Worm (Caenorhabditis elegans) whole organism, L1 larva: ENCODE measurements around the gene cutl-11.

ENCODE experiments used
- alr-1 ChIP-seq: fragments of 200-800 bp; sonication (Bioruptor generic); optimal IDR thresholded peaks from 2 replicates; lab custom pipeline; 2018; ENCODE audit warnings: borderline replicate concordance, mild to moderate bottlenecking, missing genetic modification characterization, missing compliant biosample characterization
- ceh-82 ChIP-seq, 3 experiments: fragments of 150-350 bp in 1 of 3; sonication (generic microtip) in 2 of 3; optimal IDR thresholded peaks; 2 replicates each; lab custom pipeline; 2014 to 2017; ENCODE audit warnings: missing biosample characterization in 3 of 3, missing genetic modification characterization in 3 of 3
- dsc-1 ChIP-seq: sonication (generic microtip); optimal IDR thresholded peaks from 2 replicates; lab custom pipeline; 2016; ENCODE audit warnings: mild to moderate bottlenecking, missing genetic modification characterization, missing compliant biosample characterization
- efl-1 ChIP-seq, 4 experiments: fragments of 150-350 bp; optimal IDR thresholded peaks in 3 of 4; peaks in 1 of 4; 1 replicate in 1 of 4; 2 replicates in 3 of 4; lab custom pipeline; 2014; ENCODE audit warnings: missing biosample characterization in 2 of 4, missing genetic modification characterization in 2 of 4, missing genetic modification reagents in 2 of 4
- egl-27 ChIP-seq, 2 experiments: fragments of 150-350 bp in 1 of 2; sonication (generic microtip); optimal IDR thresholded peaks; 3 replicates each; lab custom pipeline; 2017 to 2018; ENCODE audit warnings: missing biosample characterization in 2 of 2, missing genetic modification characterization in 2 of 2, missing genetic modification reagents in 2 of 2
- elt-2 ChIP-seq: sonication (generic microtip); optimal IDR thresholded peaks from 2 replicates; lab custom pipeline; 2016; ENCODE audit warnings: missing genetic modification characterization, mild to moderate bottlenecking, inconsistent platforms, missing compliant biosample characterization, missing genetic modification reagents
- ets-5 ChIP-seq: fragments of 200-800 bp; sonication (Bioruptor generic); IDR thresholded peaks from 2 replicates; pipeline ENCODE4 v1.3.6; 2022; ENCODE audit warnings: missing genetic modification characterization, missing compliant biosample characterization
- fkh-10 ChIP-seq: sonication (generic microtip); optimal IDR thresholded peaks from 2 replicates; lab custom pipeline; 2017; ENCODE audit warnings: missing biosample characterization, missing genetic modification reagents, missing genetic modification characterization
- fkh-8 ChIP-seq: sonication (generic microtip); optimal IDR thresholded peaks from 2 replicates; lab custom pipeline; 2016; ENCODE audit warnings: mild to moderate bottlenecking, missing genetic modification characterization, missing compliant biosample characterization
- fos-1 ChIP-seq: fragments of 150-350 bp; optimal IDR thresholded peaks from 2 replicates; lab custom pipeline; 2014; ENCODE audit warnings: missing biosample characterization, missing genetic modification characterization
- lin-14 ChIP-seq: fragments of 200-800 bp; sonication (Bioruptor generic); optimal IDR thresholded peaks from 2 replicates; lab custom pipeline; 2018; ENCODE audit warnings: mild to moderate bottlenecking, missing genetic modification characterization, moderate library complexity, missing compliant biosample characterization
- lin-35 ChIP-seq, 2 experiments: fragments of 150-350 bp; optimal IDR thresholded peaks; 2 replicates each; lab custom pipeline; 2014; ENCODE audit warnings: missing biosample characterization in 2 of 2, missing genetic modification characterization in 2 of 2, missing genetic modification reagents in 2 of 2
- lsy-2 ChIP-seq, 2 experiments: fragments of 150-350 bp; optimal IDR thresholded peaks; 2 replicates each; lab custom pipeline; 2014; ENCODE audit warnings: missing biosample characterization in 2 of 2, missing genetic modification characterization in 2 of 2
- mep-1 ChIP-seq: fragments of 150-350 bp; optimal IDR thresholded peaks from 2 replicates; lab custom pipeline; 2014; ENCODE audit warnings: missing biosample characterization, missing genetic modification characterization
- nhr-19 ChIP-seq: fragments of 200-800 bp; sonication (Bioruptor generic); conservative IDR thresholded peaks from 2 replicates; pipeline ENCODE4 v1.3.6; 2022; ENCODE audit warnings: missing genetic modification characterization, missing compliant biosample characterization
- nhr-47 ChIP-seq: sonication (generic microtip); optimal IDR thresholded peaks from 2 replicates; lab custom pipeline; 2016; ENCODE audit warnings: mild to moderate bottlenecking, missing genetic modification characterization, moderate library complexity, missing compliant biosample characterization
- nhr-71 ChIP-seq: sonication (generic microtip); optimal IDR thresholded peaks from 2 replicates; lab custom pipeline; 2016; ENCODE audit warnings: mild to moderate bottlenecking, missing genetic modification characterization, moderate library complexity, missing compliant biosample characterization
- nhr-76 ChIP-seq: sonication (generic microtip); optimal IDR thresholded peaks from 2 replicates; lab custom pipeline; 2017; ENCODE audit warnings: missing biosample characterization, missing genetic modification characterization
- nhr-85 ChIP-seq: sonication (generic microtip); peaks from one replicate; lab custom pipeline; 2016; ENCODE audit warnings: missing genetic modification characterization, inconsistent platforms, missing compliant biosample characterization
- rnt-1 ChIP-seq: sonication (generic microtip); optimal IDR thresholded peaks from 2 replicates; lab custom pipeline; 2016; ENCODE audit warnings: mild to moderate bottlenecking, missing genetic modification characterization, moderate library complexity, missing compliant biosample characterization
- snpc-4 ChIP-seq: fragments of 150-350 bp; optimal IDR thresholded peaks from 2 replicates; lab custom pipeline; 2014; ENCODE audit warnings: missing biosample characterization, missing genetic modification characterization
- snu-23 ChIP-seq: sonication (generic microtip); optimal IDR thresholded peaks from 2 replicates; lab custom pipeline; 2016; ENCODE audit warnings: missing genetic modification characterization, missing compliant biosample characterization
- sox-4 ChIP-seq: sonication (generic microtip); optimal IDR thresholded peaks from 2 replicates; lab custom pipeline; 2016; ENCODE audit warnings: missing genetic modification characterization, missing compliant biosample characterization
- swsn-7 ChIP-seq: sonication (generic microtip); optimal IDR thresholded peaks from 2 replicates; lab custom pipeline; 2016; ENCODE audit warnings: missing genetic modification characterization, missing compliant biosample characterization
- tbx-2 ChIP-seq: sonication (generic microtip); optimal IDR thresholded peaks from 2 replicates; lab custom pipeline; 2016; ENCODE audit warnings: missing genetic modification characterization, missing compliant biosample characterization
- tlp-1 ChIP-seq: fragments of 150-350 bp; optimal IDR thresholded peaks from 2 replicates; lab custom pipeline; 2014; ENCODE audit warnings: missing biosample characterization, missing genetic modification characterization
- unc-62 ChIP-seq: fragments of 150-350 bp; optimal IDR thresholded peaks from 2 replicates; lab custom pipeline; 2014; ENCODE audit warnings: missing biosample characterization, missing genetic modification reagents, missing genetic modification characterization
- vab-15 ChIP-seq: sonication (generic microtip); optimal IDR thresholded peaks from 2 replicates; lab custom pipeline; 2017; ENCODE audit warnings: missing genotype, mild to moderate bottlenecking, missing genetic modification characterization, missing compliant biosample characterization
- zip-4 ChIP-seq: fragments of 200-800 bp; sonication (Bioruptor generic); optimal IDR thresholded peaks from 2 replicates; lab custom pipeline; 2018; ENCODE audit warnings: mild to moderate bottlenecking, missing genetic modification characterization, moderate library complexity, missing compliant biosample characterization
- ztf-4 ChIP-seq: fragments of 150-350 bp; optimal IDR thresholded peaks from 2 replicates; lab custom pipeline; 2014; ENCODE audit warnings: missing biosample characterization, missing genetic modification characterization

The cutl-11 gene

ce11 chrX:11643767-11644235 is 6.8 kb downstream of the cutl-11 start, which contains the start of gene sto-4 (continued):
- TF ChIP-seq nhr-85 (peak; percentile 99), elt-2 (tag; lab: Kevin White, UChicago) (peak; percentile 7), vab-15 (tag; lab: Kevin White, UChicago) (peak; percentile 70), nhr-71 (tag; lab: Kevin White, UChicago) (peak; percentile 66), rnt-1 (tag; lab: Kevin White, UChicago) (peak; percentile 61), swsn-7 (peak; percentile 83), ztf-4 (tag; lab: Kevin White, UChicago) (peak; percentile 55)

ce11 chrX:11641562-11641961 is 9.1 kb downstream of the cutl-11 start:
- no peak for TF ChIP-seq snpc-4 (tag; lab: Kevin White, UChicago)
- TF ChIP-seq fos-1 (tag; lab: Kevin White, UChicago) = no peak
- no peak for TF ChIP-seq efl-1 (optimal IDR thresholded peaks at IDR 0.05; lab: Kevin White, UChicago)
- TF ChIP-seq efl-1 (GFP tag; optimal IDR thresholded peaks at IDR 0.05 in 1 of 2; lab: Kevin White, UChicago) = peak in 1 of 2 experiments; percentile 66
- TF ChIP-seq lin-14 (GFP tag; lab: Kevin White, UChicago) = no peak
- TF ChIP-seq tlp-1 (tag; lab: Kevin White, UChicago) = no peak
- no peak for TF ChIP-seq ets-5
- no peak for TF ChIP-seq elt-2 (tag; lab: Kevin White, UChicago)

- TF ChIP-seq snu-23 (GFP tag; lab: Kevin White, UChicago) (peak; percentile 15), nhr-71 (tag; lab: Kevin White, UChicago) (peak; percentile 50), unc-62 (GFP tag; lab: Kevin White, UChicago) (no peak), lin-14 (GFP tag; lab: Kevin White, UChicago) (peak; percentile 81), fkh-8 (peak; percentile 11), lsy-2 (tag; optimal IDR thresholded peaks at IDR 0.05; lab: Kevin White, UChicago) (peak in 1 of 2 experiments; percentile 32), fkh-10 (GFP tag; lab: Kevin White, UChicago) (peak; percentile 68), mep-1 (tag; lab: Kevin White, UChicago) (peak; percentile 36), dsc-1 (peak; percentile 13), ceh-82 (tag; optimal IDR thresholded peaks at IDR 0.05; lab: Kevin White, UChicago) (peak in 1 of 3 experiments; percentile 13), nhr-76 (no peak), lin-35 (GFP tag; optimal IDR thresholded peaks at IDR 0.05; lab: Kevin White, UChicago) (no peak), rnt-1 (tag; lab: Kevin White, UChicago) (peak; percentile 18)
These were observed 10.1 kb downstream of the cutl-11 start for ce11 chrX:11640463-11640995.

- TF ChIP-seq lin-14 (GFP tag; lab: Kevin White, UChicago) (peak; percentile 65), alr-1 (no peak), tbx-2 (tag; lab: Kevin White, UChicago) (peak; percentile 23), nhr-47 (tag; lab: Kevin White, UChicago) (peak; percentile 13), zip-4 (no peak), ets-5 (no peak)
These were observed 11.7 kb downstream of the cutl-11 start for ce11 chrX:11638987-11639386.

- TF ChIP-seq sox-4 (tag; lab: Kevin White, UChicago) (no peak), fos-1 (tag; lab: Kevin White, UChicago) (no peak), dsc-1 (peak; percentile 53), nhr-19 (GFP tag; lab: Robert Waterston, UW) (no peak)
- TF ChIP-seq, all 84 proteins: peak for 1
These were observed 12.9 kb downstream of the cutl-11 start for ce11 chrX:11637721-11638120.

- no peak for TF ChIP-seq egl-27 (tag; optimal IDR thresholded peaks at IDR 0.05; lab: Kevin White, UChicago)
These were observed 17.4 kb downstream of the cutl-11 start for ce11 chrX:11633278-11633677.
